Worm (Caenorhabditis elegans) whole organism, dauer: ENCODE data around the gene col-173.
"Not testable (repeated sequence)": the region's sequence is repeated elsewhere in the genome, so short reads cannot be mapped to it uniquely, and the experiment has no call there.

Source experiments
- unc-62 ChIP-seq: sonication (generic microtip); optimal IDR thresholded peaks from 2 replicates; lab custom pipeline; 2017; ENCODE audit warnings: missing biosample characterization, missing genetic modification reagents, missing genetic modification characterization

The col-173 gene

DNA sequence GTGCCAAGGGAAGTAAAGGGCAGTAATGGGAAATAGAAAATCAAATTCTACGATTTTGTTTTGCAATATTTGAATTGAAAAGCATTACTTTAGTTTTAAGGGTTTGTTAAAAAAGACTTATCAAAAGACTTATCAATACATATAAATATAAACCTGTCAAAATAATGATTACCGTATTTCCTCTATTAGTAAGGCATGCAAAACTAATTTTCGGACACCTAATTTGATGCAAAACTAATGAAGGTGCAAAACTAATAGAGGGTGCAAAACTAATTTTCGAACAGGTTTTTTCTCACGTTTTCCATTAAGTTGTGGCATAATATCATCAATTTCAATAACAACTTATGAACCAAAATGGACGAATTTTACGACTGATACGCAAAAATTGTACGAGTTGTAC, 4.5 kb upstream of the col-173 start, which contains the start of gene F41C6.6:
Gene F41C6.6, minus strand, starts transcription at position 101 of the 400 bp plus-strand sequence.
- not testable (repeated sequence) for TF ChIP-seq unc-62

- TF ChIP-seq unc-62 = no peak
These were observed 2.1 kb downstream of the col-173 start for ce11 chrX:6875273-6875672.

ce11 chrX:6874723-6875122, 2.6 kb downstream of the col-173 start, which contains the start of gene F41C6.4:
TSS of gene F41C6.4 (minus strand) at chrX:6874823.
- TF ChIP-seq unc-62 = no peak

DNA sequence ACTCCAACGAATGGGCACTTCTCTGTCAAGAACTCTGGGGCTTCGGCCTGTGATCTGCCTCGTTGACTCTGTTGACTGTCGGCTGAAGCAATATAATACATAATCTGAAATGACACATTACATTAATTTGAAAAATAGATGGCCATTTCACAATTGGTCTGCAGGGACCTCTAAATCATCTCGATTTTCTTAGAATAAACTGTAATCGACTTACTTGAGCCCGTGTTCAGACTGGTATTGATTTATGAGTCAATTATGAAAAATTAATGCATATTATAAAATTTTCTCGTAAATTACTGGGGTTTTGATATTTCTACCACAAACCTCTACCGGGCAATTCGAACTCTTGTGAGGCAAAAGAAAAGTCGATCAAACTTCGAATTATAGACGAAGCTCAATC, 8.7 kb downstream of the col-173 start, which contains the start of gene C53B7.6:
Gene C53B7.6, minus strand, starts transcription at position 101 of the 400 bp plus-strand sequence.
- not testable (repeated sequence) for TF ChIP-seq unc-62

- no peak for TF ChIP-seq unc-62
These were observed 9.6 kb downstream of the col-173 start for ce11 chrX:6867707-6868106.

- TF ChIP-seq unc-62 = no peak
These were observed 10.4 kb downstream of the col-173 start for ce11 chrX:6866900-6867299.

DNA sequence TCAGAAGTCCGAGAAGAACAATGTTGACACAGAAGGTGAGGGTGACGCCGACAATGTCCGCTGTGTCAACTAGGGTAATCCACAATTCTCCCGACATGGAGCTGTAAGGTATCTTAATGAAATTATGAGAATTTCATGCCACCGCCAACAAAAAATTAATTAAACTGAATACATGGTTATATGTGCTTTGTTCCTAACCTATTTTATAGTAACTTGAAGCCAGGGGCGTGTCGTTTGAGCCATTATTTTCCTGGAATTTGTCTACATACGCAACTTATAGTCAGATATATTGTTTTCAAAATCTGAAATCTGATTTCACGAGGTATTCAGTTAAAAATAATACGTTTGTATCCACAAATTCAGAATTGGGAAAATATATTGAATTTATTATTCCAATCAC, 11.5 kb downstream of the col-173 start, which contains the start of gene odr-10:
Gene odr-10, minus strand, starts transcription at position 101 of the 400 bp plus-strand sequence.
- no peak for TF ChIP-seq unc-62

DNA sequence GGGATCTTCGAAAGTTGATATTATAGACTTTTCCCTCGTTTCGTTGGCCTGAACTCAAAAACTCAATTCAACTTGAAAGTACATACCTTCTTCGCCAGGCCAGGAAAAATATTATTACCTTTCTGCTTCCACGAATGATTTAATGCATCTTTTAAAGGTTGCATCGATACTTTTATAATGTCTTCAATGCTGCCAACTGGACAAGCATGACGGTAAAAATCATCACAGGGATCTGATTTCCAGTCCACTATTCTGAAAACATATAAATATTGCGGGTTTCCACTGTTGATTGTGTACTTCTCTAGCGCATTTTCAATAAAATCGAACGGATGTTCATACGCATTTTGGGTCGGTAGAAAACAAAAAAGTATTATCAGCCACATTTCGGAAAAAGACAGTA, 14.3 kb downstream of the col-173 start, which contains the start of gene nep-4:
Gene nep-4, minus strand, starts transcription at position 393 of the 400 bp plus-strand sequence.
- TF ChIP-seq unc-62 = no peak

DNA sequence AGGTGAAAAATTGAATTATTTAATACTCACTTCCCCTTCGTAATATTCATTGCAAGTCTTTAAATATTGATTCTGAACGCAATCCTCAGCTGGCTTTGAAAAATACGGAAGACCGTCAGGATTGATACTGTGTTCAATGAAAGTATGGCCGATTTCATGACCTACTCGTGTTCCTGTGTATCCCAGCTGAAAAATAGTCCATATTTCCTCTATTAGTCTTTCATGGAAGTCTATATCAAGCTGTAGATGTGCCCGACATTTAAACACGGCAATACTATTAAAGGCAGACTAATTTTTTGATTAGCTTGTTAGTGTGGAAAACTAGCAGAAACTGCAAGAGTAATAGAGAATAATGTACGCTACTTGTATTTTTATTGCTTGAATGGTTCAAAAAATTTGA, 15.8 kb downstream of the col-173 start:
- TF ChIP-seq unc-62 = no peak

- no peak for TF ChIP-seq unc-62
These were observed 20.5 kb downstream of the col-173 start for ce11 chrX:6856793-6857192.

- no peak for TF ChIP-seq unc-62
These were observed 24.0 kb downstream of the col-173 start, which contains the start of gene rig-3 for ce11 chrX:6853318-6853717. TSS of gene rig-3 (plus strand) at chrX:6853618.

- no peak for TF ChIP-seq unc-62
These were observed 26.9 kb downstream of the col-173 start for ce11 chrX:6850412-6850811.

DNA sequence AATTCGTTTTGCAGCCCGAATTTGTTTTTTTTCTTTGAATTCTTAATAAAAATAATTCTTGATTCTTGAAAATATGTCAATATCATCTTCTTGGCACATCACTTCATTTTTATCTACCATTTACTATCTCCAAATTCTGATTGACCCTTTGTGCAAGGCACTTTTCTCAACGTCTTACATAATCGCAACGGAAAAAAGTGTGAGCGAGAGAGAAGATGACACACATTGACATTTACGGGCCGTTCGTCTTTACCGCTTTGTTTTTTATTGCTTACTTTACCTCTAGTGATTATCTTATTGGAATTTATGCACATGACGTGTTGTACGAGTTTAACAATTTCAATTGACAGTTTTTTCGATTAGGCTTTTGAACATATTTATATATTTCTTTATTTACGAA, 28.7 kb downstream of the col-173 start:
- no peak for TF ChIP-seq unc-62

ce11 chrX:6845934-6846333, 31.4 kb downstream of the col-173 start, which contains the start of gene C53B7.2:
TSS of gene C53B7.2 (plus strand) at chrX:6846234.
- no peak for TF ChIP-seq unc-62

ce11 chrX:6844394-6845072, 32.8 kb downstream of the col-173 start, which contains the start of gene C53B7.3:
TSS of gene C53B7.3 (plus strand) at chrX:6844755.
- TF ChIP-seq unc-62 = no peak

DNA sequence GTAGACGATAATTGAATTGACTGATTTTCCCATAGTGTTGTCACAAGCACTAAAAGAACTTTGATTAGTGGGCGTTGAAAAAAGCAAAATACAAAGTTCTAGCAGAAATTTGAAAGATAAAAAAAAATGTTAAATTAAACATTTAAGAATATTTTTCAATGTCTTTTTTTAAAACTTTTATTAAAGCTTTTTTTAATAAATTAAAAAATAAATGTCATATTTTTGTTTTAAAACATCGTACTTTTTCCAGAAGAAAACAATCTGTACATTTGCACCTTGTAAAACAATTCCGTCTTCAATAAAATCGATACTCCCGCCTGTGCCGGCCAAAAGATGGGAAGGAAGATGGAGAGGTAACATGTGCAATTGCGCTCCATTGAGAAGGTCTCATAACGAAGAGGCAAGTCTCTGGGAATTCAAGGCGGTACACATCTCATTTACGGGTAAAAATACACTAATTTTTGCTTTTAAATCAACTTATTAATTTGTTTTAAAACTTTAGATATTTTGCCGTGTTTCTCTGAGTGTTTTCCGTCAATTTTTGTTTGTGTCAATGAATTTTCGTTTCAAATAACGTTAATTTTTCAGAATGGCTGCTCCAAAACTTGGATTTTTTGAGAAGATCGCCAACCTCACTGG, 36.5 kb downstream of the col-173 start, which contains the start of the genes glr-6 and asg-2:
Gene glr-6, minus strand, starts transcription at position 51 of the 639 bp plus-strand sequence.
Gene asg-2, plus strand, starts transcription at position 589 of the 639 bp plus-strand sequence.
- TF ChIP-seq unc-62 = no peak

ce11 chrX:6836065-6836527, 41.2 kb downstream of the col-173 start, which contains the start of gene F41B4.3:
TSS of gene F41B4.3 (minus strand) at chrX:6836115.
- TF ChIP-seq unc-62 = no peak
